Worm (Caenorhabditis elegans) whole organism, mixed stage, embryonic: ENCODE results near the gene cut-2.
"Not testable (repeated sequence)": the region's sequence is repeated elsewhere in the genome, so short reads cannot be mapped to it uniquely, and the experiment has no call there.

Source experiments
- blmp-1 ChIP-seq: fragments of 150-350 bp; optimal IDR thresholded peaks from 2 replicates; lab custom pipeline; 2014; ENCODE audit warnings: missing biosample characterization, missing genetic modification characterization
- ceh-39 ChIP-seq: fragments of 150-350 bp; optimal IDR thresholded peaks from 2 replicates; lab custom pipeline; 2014; ENCODE audit warnings: missing biosample characterization, missing genetic modification characterization
- ceh-43 ChIP-seq: fragments of 200-800 bp; sonication (Bioruptor generic); optimal IDR thresholded peaks from 2 replicates; lab custom pipeline; 2018; ENCODE audit warnings: mild to moderate bottlenecking, missing genetic modification characterization, moderate library complexity, missing compliant biosample characterization
- ceh-83 ChIP-seq: fragments of 200-800 bp; sonication (Bioruptor generic); optimal IDR thresholded peaks from 2 replicates; lab custom pipeline; 2018; ENCODE audit warnings: mild to moderate bottlenecking, missing genetic modification characterization, missing compliant biosample characterization
- ces-1 ChIP-seq: fragments of 150-350 bp; optimal IDR thresholded peaks from 2 replicates; lab custom pipeline; 2014; ENCODE audit warnings: missing biosample characterization, missing genetic modification reagents, missing genetic modification characterization
- drap-1 ChIP-seq: fragments of 200-800 bp; sonication (Bioruptor generic); optimal IDR thresholded peaks from 3 replicates; lab custom pipeline; 2018; ENCODE audit warnings: mild to moderate bottlenecking, missing genetic modification characterization, missing compliant biosample characterization
- elt-1 ChIP-seq: sonication (generic microtip); optimal IDR thresholded peaks from 2 replicates; lab custom pipeline; 2017; ENCODE audit warnings: missing genetic modification characterization, mild to moderate bottlenecking, missing compliant biosample characterization, antibody characterized with exemption, moderate library complexity, borderline replicate concordance; ENCODE audit not compliant: insufficient read depth
- elt-3 ChIP-seq: fragments of 150-350 bp; optimal IDR thresholded peaks from 2 replicates; lab custom pipeline; 2014; ENCODE audit warnings: missing biosample characterization, missing genetic modification characterization
- flh-1 ChIP-seq: fragments of 200-800 bp; sonication (Bioruptor generic); optimal IDR thresholded peaks from 2 replicates; lab custom pipeline; 2018; ENCODE audit warnings: mild to moderate bottlenecking, missing genetic modification characterization, moderate library complexity, missing compliant biosample characterization
- hlh-1 ChIP-seq: fragments of 150-350 bp; optimal IDR thresholded peaks from 2 replicates; lab custom pipeline; 2014; ENCODE audit warnings: missing biosample characterization, missing genetic modification reagents, missing genetic modification characterization
- lin-13 ChIP-seq: fragments of 150-350 bp; optimal IDR thresholded peaks from 2 replicates; lab custom pipeline; 2014; ENCODE audit warnings: missing biosample characterization, missing genetic modification characterization
- lin-32 ChIP-seq: fragments of 200-800 bp; sonication (Bioruptor generic); optimal IDR thresholded peaks from 2 replicates; lab custom pipeline; 2018; ENCODE audit warnings: mild to moderate bottlenecking, missing genetic modification characterization, missing compliant biosample characterization
- lsy-2 ChIP-seq: fragments of 150-350 bp; optimal IDR thresholded peaks from 2 replicates; lab custom pipeline; 2014; ENCODE audit warnings: missing biosample characterization, missing genetic modification characterization
- mab-5 ChIP-seq: fragments of 150-350 bp; optimal IDR thresholded peaks from 2 replicates; lab custom pipeline; 2014; ENCODE audit warnings: missing biosample characterization, missing genetic modification characterization
- mep-1 ChIP-seq: fragments of 150-350 bp; optimal IDR thresholded peaks from 2 replicates; lab custom pipeline; 2017; ENCODE audit warnings: missing biosample characterization, missing genetic modification reagents, missing genetic modification characterization, inconsistent platforms
- mls-2 ChIP-seq: sonication (generic microtip); optimal IDR thresholded peaks from 2 replicates; lab custom pipeline; 2016; ENCODE audit warnings: mild to moderate bottlenecking, missing genetic modification characterization, moderate library complexity, missing compliant biosample characterization
- nhr-12 ChIP-seq: fragments of 150-350 bp; optimal IDR thresholded peaks from 2 replicates; lab custom pipeline; 2014; ENCODE audit warnings: missing biosample characterization, missing genetic modification characterization
- nhr-28 ChIP-seq: fragments of 150-350 bp; optimal IDR thresholded peaks from 2 replicates; lab custom pipeline; 2014; ENCODE audit warnings: missing biosample characterization, missing genetic modification characterization
- nhr-76 ChIP-seq: sonication (generic microtip); optimal IDR thresholded peaks from 2 replicates; lab custom pipeline; 2017; ENCODE audit warnings: missing biosample characterization, missing genetic modification characterization
- pha-4 ChIP-seq: fragments of 150-350 bp; optimal IDR thresholded peaks from 2 replicates; lab custom pipeline; 2018; ENCODE audit warnings: missing biosample characterization, missing genetic modification reagents, missing genetic modification characterization
- sem-2 ChIP-seq: fragments of 200-800 bp; sonication (Bioruptor generic); optimal IDR thresholded peaks from 2 replicates; lab custom pipeline; 2018; ENCODE audit warnings: mild to moderate bottlenecking, missing genetic modification characterization, missing compliant biosample characterization
- tbx-8 ChIP-seq: fragments of 200-800 bp; sonication (Bioruptor generic); optimal IDR thresholded peaks from 2 replicates; lab custom pipeline; 2018; ENCODE audit warnings: mild to moderate bottlenecking, missing genetic modification characterization, moderate library complexity, missing compliant biosample characterization
- unc-39 ChIP-seq: fragments of 150-350 bp; optimal IDR thresholded peaks from 2 replicates; lab custom pipeline; 2014; ENCODE audit warnings: missing biosample characterization, missing genetic modification characterization
- unc-62 ChIP-seq: fragments of 150-350 bp; optimal IDR thresholded peaks from 2 replicates; lab custom pipeline; 2014; ENCODE audit warnings: missing biosample characterization, missing genetic modification reagents, missing genetic modification characterization
- ztf-11 ChIP-seq: fragments of 150-350 bp; optimal IDR thresholded peaks from 2 replicates; lab custom pipeline; 2014; ENCODE audit warnings: missing biosample characterization, missing genetic modification characterization

Gene cut-2

DNA sequence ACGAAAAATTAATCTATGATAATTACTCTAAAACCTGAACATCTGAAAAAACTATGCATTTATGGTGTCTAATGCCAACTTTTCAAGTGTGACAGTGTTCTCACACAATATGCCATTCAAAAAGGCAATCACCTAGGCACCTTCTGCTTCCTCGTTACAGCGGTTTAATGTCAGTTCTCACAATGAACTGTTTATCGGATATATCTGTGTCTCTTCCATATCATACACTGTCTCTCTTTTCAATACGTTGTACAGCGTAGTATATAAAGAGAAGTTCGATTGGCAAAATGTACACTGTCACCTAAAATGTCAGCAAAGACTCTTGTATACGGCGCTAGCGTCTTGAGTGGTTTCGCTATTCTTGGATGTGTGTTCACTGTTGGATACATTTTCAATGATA lies 26.9 kb downstream of the cut-2 start, which contains the start of gene col-162:
col-162 (plus strand) TSS at position 301 of the 400 bp plus-strand sequence.
- TF ChIP-seq drap-1 (GFP tag; lab: Kevin White, UChicago) (no peak), blmp-1 (tag; lab: Kevin White, UChicago) (no peak), hlh-1 (tag; lab: Kevin White, UChicago) (no peak), unc-62 (GFP tag; lab: Kevin White, UChicago) (no peak), nhr-28 (tag; lab: Kevin White, UChicago) (no peak), ceh-83 (GFP tag; lab: Kevin White, UChicago) (no peak), elt-1 (tag; lab: Kevin White, UChicago) (no peak), mls-2 (tag; lab: Kevin White, UChicago) (no peak)
- TF ChIP-seq, all 35 proteins: peak for 0

- TF ChIP-seq mab-5 (tag; lab: Kevin White, UChicago): no peak
- TF ChIP-seq lin-32 (GFP tag; lab: Kevin White, UChicago): no peak
- TF ChIP-seq sem-2 (GFP tag; lab: Kevin White, UChicago): no peak
- TF ChIP-seq mls-2 (tag; lab: Kevin White, UChicago): no peak
These were observed 28.1 kb downstream of the cut-2 start for ce11 chrV:13442819-13443218.

DNA sequence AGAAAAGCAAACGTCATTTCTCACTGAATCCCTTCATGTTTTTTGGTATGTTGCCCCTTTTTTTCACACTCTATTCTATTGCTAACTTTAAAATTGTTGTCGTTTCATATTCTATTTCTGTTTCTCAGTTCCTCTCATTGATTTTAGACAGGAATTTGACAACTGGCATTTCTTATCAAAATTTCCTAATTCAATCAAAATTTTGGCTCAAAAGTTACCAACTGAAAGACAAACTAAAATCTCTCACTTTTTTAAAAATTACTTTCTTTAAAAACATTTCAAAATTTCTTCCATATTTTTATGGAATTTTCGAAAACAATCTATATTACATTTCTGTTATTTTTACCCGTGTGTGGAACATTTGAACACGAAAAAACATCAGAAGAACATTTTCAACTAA lies 28.8 kb downstream of the cut-2 start, which contains the start of gene Y2H9A.6:
Y2H9A.6 (plus strand) TSS at position 301 of the 400 bp plus-strand sequence.
- not testable (repeated sequence) for TF ChIP-seq drap-1 (GFP tag; lab: Kevin White, UChicago); elt-1 (tag; lab: Kevin White, UChicago); elt-3 (tag; lab: Kevin White, UChicago)

DNA sequence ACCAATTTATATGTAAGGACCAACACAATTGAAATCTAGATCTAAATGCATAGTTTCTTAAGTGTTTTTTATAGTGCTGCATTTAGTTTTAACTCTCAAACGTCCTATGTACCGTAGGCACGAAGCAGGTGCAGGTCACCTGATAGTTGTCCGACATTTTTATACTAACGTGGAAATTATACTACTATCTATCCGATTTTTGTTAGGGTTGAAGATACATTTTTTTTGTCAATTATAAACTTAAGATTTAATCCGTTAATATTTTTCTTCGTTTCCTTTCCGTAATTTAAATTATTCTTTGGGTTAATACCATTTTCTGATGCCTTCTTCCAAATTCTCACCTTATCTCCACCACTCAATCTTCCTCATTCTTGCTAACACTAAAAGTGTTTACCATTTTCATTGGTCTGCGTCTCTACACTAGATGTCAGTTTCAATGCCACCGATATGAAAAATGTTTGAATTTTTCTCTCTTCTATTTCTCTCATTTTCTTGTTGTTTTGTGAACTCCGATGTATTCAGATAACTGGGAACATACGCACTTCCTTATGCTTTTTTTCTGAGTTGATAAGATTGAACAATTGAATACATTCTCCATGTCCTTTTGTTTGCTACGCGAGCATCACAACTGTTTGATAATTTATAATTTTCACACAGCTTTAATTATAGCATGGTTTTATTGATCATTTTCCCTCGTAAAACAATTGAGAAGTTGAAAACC lies 30.6 kb downstream of the cut-2 start, which contains the start of gene Y2H9A.4:
Y2H9A.4 (plus strand) TSS at position 671 of the 721 bp plus-strand sequence.
- no peak for TF ChIP-seq ztf-11
- TF ChIP-seq flh-1: no peak
- no peak for TF ChIP-seq ceh-83 (GFP tag; lab: Kevin White, UChicago)
- TF ChIP-seq lin-13: no peak
- TF ChIP-seq elt-3 (tag; lab: Kevin White, UChicago): no peak
- TF ChIP-seq nhr-76: no peak
- no peak for TF ChIP-seq mls-2 (tag; lab: Kevin White, UChicago)

DNA sequence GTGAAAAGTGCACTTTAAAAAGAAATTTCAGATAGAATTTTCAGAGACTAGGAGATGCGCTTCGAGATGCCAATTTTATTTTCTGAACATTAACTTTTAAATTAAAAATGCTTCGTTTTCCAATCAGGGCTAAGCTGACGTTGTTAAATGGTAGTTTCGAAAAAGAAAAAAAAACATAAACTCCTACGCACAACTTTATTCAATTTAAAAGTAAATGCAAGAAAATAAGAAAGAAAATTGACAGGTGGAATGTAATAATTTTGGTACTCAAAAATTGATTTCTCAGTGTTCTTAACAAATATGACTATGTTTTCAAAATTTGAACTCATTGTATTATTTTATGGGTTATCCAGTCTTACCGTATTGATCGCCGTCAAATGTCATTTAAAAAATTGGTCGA lies 38.6 kb downstream of the cut-2 start, which contains the start of gene lurp-2:
lurp-2 (plus strand) TSS at position 301 of the 400 bp plus-strand sequence.
- no peak for TF ChIP-seq pha-4
- no peak for TF ChIP-seq flh-1
- TF ChIP-seq sem-2 (GFP tag; lab: Kevin White, UChicago): no peak
- TF ChIP-seq nhr-12: no peak

DNA sequence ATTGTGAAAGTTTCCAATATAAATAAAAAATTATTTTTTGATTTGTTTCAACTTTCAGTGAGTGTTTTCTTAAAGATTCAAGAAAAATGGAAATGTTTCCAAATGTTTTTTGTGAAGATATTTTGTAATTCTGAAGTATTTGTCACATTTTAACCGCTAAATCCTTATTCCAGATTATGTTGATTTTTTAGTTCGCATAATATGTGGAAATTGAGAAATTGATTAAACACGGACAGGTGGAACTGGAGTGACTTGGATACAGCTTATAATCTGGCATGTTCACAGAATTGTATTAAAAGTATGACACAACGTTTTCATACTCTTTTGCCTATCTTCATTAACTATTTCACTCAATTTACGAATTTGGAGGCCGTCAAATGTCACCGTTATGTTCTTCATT lies 40.7 kb downstream of the cut-2 start, which contains the start of gene lurp-3:
lurp-3 (plus strand) TSS at position 301 of the 400 bp plus-strand sequence.
- TF ChIP-seq tbx-8 (GFP tag; lab: Kevin White, UChicago) (no peak), ces-1 (no peak), ceh-83 (GFP tag; lab: Kevin White, UChicago) (no peak), unc-39 (tag; lab: Kevin White, UChicago) (no peak), lsy-2 (tag; lab: Kevin White, UChicago) (no peak), ceh-43 (no peak), ceh-39 (tag; lab: Kevin White, UChicago) (no peak)
- TF ChIP-seq, all 35 proteins: peak for 0

- no peak for TF ChIP-seq nhr-12
- TF ChIP-seq elt-1 (tag; lab: Kevin White, UChicago): no peak
- TF ChIP-seq mep-1: peak; percentile 48
- TF ChIP-seq pha-4: peak; percentile 11
- no peak for TF ChIP-seq ztf-11
- TF ChIP-seq nhr-28 (tag; lab: Kevin White, UChicago): no peak
- TF ChIP-seq ces-1: peak; percentile 29
These were observed 43.1 kb downstream of the cut-2 start, which contains the start of gene F25H9.2 for ce11 chrV:13457858-13458257. Gene F25H9.2, plus strand, starts transcription at chrV:13458083.
